Fruit fly (Drosophila melanogaster) whole organism, embryonic: ENCODE data around the gene CG18131.

Source experiments
- Bteb2 ChIP-seq: fragments of 200-800 bp; sonication (Bioruptor generic); optimal IDR thresholded peaks from 2 replicates; lab custom pipeline; 2016; ENCODE audit warnings: missing biosample characterization, missing genetic modification characterization
- CG1024 ChIP-seq: fragments of 200-800 bp; sonication (Bioruptor generic); IDR thresholded peaks from 2 replicates; pipeline ENCODE4 v1.3.6; 2022; ENCODE audit warnings: missing biosample characterization, missing genetic modification characterization
- CG11093 ChIP-seq: fragments of 200-800 bp; sonication (Bioruptor generic); IDR thresholded peaks from 3 replicates; pipeline ENCODE4 v1.3.6; 2022; ENCODE audit warnings: missing biosample characterization, missing genetic modification characterization
- CG11560 ChIP-seq: fragments of 200-800 bp; sonication (Bioruptor generic); IDR thresholded peaks from 3 replicates; pipeline ENCODE4 v1.3.6; 2022; ENCODE audit warnings: missing biosample characterization, missing genetic modification characterization
- CG12155 ChIP-seq: fragments of 200-800 bp; sonication (Bioruptor generic); optimal IDR thresholded peaks from 3 replicates; lab custom pipeline; 2016; ENCODE audit warnings: missing biosample characterization, missing genetic modification characterization
- CG12391 ChIP-seq: fragments of 200-800 bp; sonication (Bioruptor generic); optimal IDR thresholded peaks from 3 replicates; lab custom pipeline; 2018; ENCODE audit warnings: missing biosample characterization, mild to moderate bottlenecking, missing genetic modification characterization, moderate library complexity
- CG13894 ChIP-seq: fragments of 200-800 bp; sonication (Bioruptor generic); optimal IDR thresholded peaks from 3 replicates; lab custom pipeline; 2018; ENCODE audit warnings: missing biosample characterization, mild to moderate bottlenecking, missing genetic modification characterization, moderate library complexity
- CG14050 ChIP-seq: fragments of 200-800 bp; sonication (Bioruptor generic); IDR thresholded peaks from 3 replicates; pipeline ENCODE4 v1.3.6; 2022; ENCODE audit warnings: missing biosample characterization, missing genetic modification characterization
- CG14441 ChIP-seq: fragments of 200-800 bp; sonication (Bioruptor generic); IDR thresholded peaks from 2 replicates; pipeline ENCODE4 v1.3.6; 2022; ENCODE audit warnings: missing biosample characterization, missing genetic modification characterization
- CG1792 ChIP-seq: fragments of 200-800 bp; sonication (Bioruptor generic); optimal IDR thresholded peaks from 2 replicates; lab custom pipeline; 2016; ENCODE audit warnings: missing biosample characterization, missing genetic modification characterization
- CG18011 ChIP-seq: fragments of 200-800 bp; sonication (Bioruptor generic); optimal IDR thresholded peaks from 2 replicates; lab custom pipeline; 2017; ENCODE audit warnings: missing biosample characterization, missing genetic modification characterization, mild to moderate bottlenecking, moderate library complexity, missing genotype
- CG2129 ChIP-seq: fragments of 200-800 bp; sonication (Bioruptor generic); IDR thresholded peaks from 2 replicates; pipeline ENCODE4 v1.3.6; 2022; ENCODE audit warnings: missing biosample characterization, missing genetic modification characterization; ENCODE audit not compliant: partially characterized antibody
- CG2678 ChIP-seq: fragments of 200-800 bp; sonication (Bioruptor generic); optimal IDR thresholded peaks from 3 replicates; lab custom pipeline; 2019; ENCODE audit warnings: missing biosample characterization, mild to moderate bottlenecking, missing genetic modification characterization, moderate library complexity
- CG31365 ChIP-seq: fragments of 200-800 bp; sonication (Bioruptor generic); optimal IDR thresholded peaks from 2 replicates; lab custom pipeline; 2018; ENCODE audit warnings: missing biosample characterization, mild to moderate bottlenecking, missing genetic modification characterization
- CG34224 ChIP-seq: fragments of 200-800 bp; sonication (Bioruptor generic); IDR thresholded peaks from 3 replicates; pipeline ENCODE4 v1.3.6; 2022; ENCODE audit warnings: missing biosample characterization, missing genetic modification characterization; ENCODE audit not compliant: partially characterized antibody
- CG6813 ChIP-seq: fragments of 200-800 bp; sonication (Bioruptor generic); optimal IDR thresholded peaks from 2 replicates; lab custom pipeline; 2017; ENCODE audit warnings: missing biosample characterization, missing genetic modification characterization, mild to moderate bottlenecking, moderate library complexity, missing genetic modification reagents
- CG7786 ChIP-seq: fragments of 200-800 bp; sonication (Bioruptor generic); optimal IDR thresholded peaks from 2 replicates; lab custom pipeline; 2016; ENCODE audit warnings: missing biosample characterization, missing genetic modification characterization
- CG8089 ChIP-seq: fragments of 200-800 bp; sonication (Bioruptor generic); optimal IDR thresholded peaks from 3 replicates; lab custom pipeline; 2016; ENCODE audit warnings: missing biosample characterization, missing genetic modification characterization
- CG8765 ChIP-seq: fragments of 200-800 bp; sonication (Bioruptor generic); IDR thresholded peaks from 2 replicates; pipeline ENCODE4 v1.3.6; 2022; ENCODE audit warnings: missing biosample characterization, missing genetic modification characterization
- CHES-1-like ChIP-seq: fragments of 200-800 bp; sonication (Bioruptor generic); optimal IDR thresholded peaks from 2 replicates; lab custom pipeline; 2016; ENCODE audit warnings: missing biosample characterization, missing genetic modification characterization
- Dref ChIP-seq: fragments of 200-800 bp; sonication (Bioruptor generic); IDR thresholded peaks from 2 replicates; pipeline ENCODE4 v1.3.6; 2022; ENCODE audit warnings: missing biosample characterization, missing genetic modification characterization
- Fer2 ChIP-seq: fragments of 200-800 bp; sonication (Bioruptor generic); optimal IDR thresholded peaks from 2 replicates; lab custom pipeline; 2018; ENCODE audit warnings: missing biosample characterization, mild to moderate bottlenecking, missing genetic modification characterization, moderate library complexity
- Hmx ChIP-seq: fragments of 200-800 bp; sonication (Bioruptor generic); optimal IDR thresholded peaks from 2 replicates; lab custom pipeline; 2016; ENCODE audit warnings: missing biosample characterization, missing genetic modification characterization
- Jarid2 ChIP-seq: fragments of 200-800 bp; sonication (Bioruptor generic); optimal IDR thresholded peaks from 3 replicates; lab custom pipeline; 2017; ENCODE audit warnings: mild to moderate bottlenecking, missing biosample characterization, missing genetic modification reagents, missing genetic modification characterization
- Lhr ChIP-seq: fragments of 200-800 bp; sonication (Bioruptor generic); optimal IDR thresholded peaks from 3 replicates; lab custom pipeline; 2017; ENCODE audit warnings: mild to moderate bottlenecking, missing biosample characterization, missing genetic modification reagents, missing genetic modification characterization
- Lpt ChIP-seq: fragments of >200 bp; optimal IDR thresholded peaks from 2 replicates; lab custom pipeline; 2018; ENCODE audit warnings: missing biosample characterization, missing genetic modification characterization
- MBD-R2 ChIP-seq: fragments of 200-800 bp; sonication (Bioruptor generic); IDR thresholded peaks from 2 replicates; pipeline ENCODE4 v1.3.6; 2022; ENCODE audit warnings: missing biosample characterization, missing genetic modification characterization
- Mes4 ChIP-seq: fragments of 200-800 bp; sonication (Bioruptor generic); optimal IDR thresholded peaks from 2 replicates; lab custom pipeline; 2016; ENCODE audit warnings: missing biosample characterization, missing genetic modification characterization
- NfI ChIP-seq: fragments of 200-800 bp; sonication (Bioruptor generic); optimal IDR thresholded peaks from 3 replicates; lab custom pipeline; 2018; ENCODE audit warnings: missing biosample characterization, mild to moderate bottlenecking, missing genetic modification characterization, moderate library complexity
- Spps ChIP-seq: fragments of 200-800 bp; sonication (Bioruptor generic); optimal IDR thresholded peaks from 2 replicates; lab custom pipeline; 2018; ENCODE audit warnings: missing biosample characterization, mild to moderate bottlenecking, missing genetic modification characterization
- Stat92E ChIP-seq, 3 experiments: fragments of >200 bp in 2 of 3; fragments of 200-800 bp in 1 of 3; sonication (Bioruptor generic) in 1 of 3; optimal IDR thresholded peaks; 2 replicates each; lab custom pipeline; 2017 to 2019; ENCODE audit warnings: missing biosample characterization in 3 of 3, missing genetic modification characterization in 3 of 3, mild to moderate bottlenecking in 1 of 3, moderate library complexity in 1 of 3
- Taf1 ChIP-seq: fragments of 200-800 bp; sonication (Bioruptor generic); IDR thresholded peaks from 2 replicates; pipeline ENCODE4 v1.3.6; 2022; ENCODE audit warnings: missing biosample characterization, missing genetic modification characterization
- Xrp1 ChIP-seq: fragments of 200-800 bp; sonication (Bioruptor generic); IDR thresholded peaks from 2 replicates; pipeline ENCODE4 v1.3.6; 2022; ENCODE audit warnings: missing biosample characterization, missing genetic modification characterization
- az2 ChIP-seq: fragments of 200-800 bp; sonication (Bioruptor generic); optimal IDR thresholded peaks from 3 replicates; lab custom pipeline; 2016; ENCODE audit warnings: missing biosample characterization, missing genetic modification characterization
- bab2 ChIP-seq: fragments of 200-800 bp; sonication (Bioruptor generic); optimal IDR thresholded peaks from 2 replicates; lab custom pipeline; 2016; ENCODE audit warnings: missing biosample characterization, missing genetic modification characterization
- crc ChIP-seq: fragments of 200-800 bp; sonication (Bioruptor generic); optimal IDR thresholded peaks from 2 replicates; lab custom pipeline; 2016; ENCODE audit warnings: missing biosample characterization, missing genetic modification characterization
- danr ChIP-seq: fragments of 200-800 bp; sonication (Bioruptor generic); IDR thresholded peaks from 2 replicates; pipeline ENCODE4 v1.3.6; 2022; ENCODE audit warnings: missing biosample characterization, missing genetic modification characterization
- ems ChIP-seq: fragments of 200-800 bp; sonication (Bioruptor generic); optimal IDR thresholded peaks from 3 replicates; lab custom pipeline; 2016; ENCODE audit warnings: missing biosample characterization, missing genetic modification characterization
- kah ChIP-seq: fragments of 200-800 bp; sonication (Bioruptor generic); optimal IDR thresholded peaks from 2 replicates; lab custom pipeline; 2018; ENCODE audit warnings: missing biosample characterization, mild to moderate bottlenecking, missing genetic modification characterization
- lab ChIP-seq: fragments of 200-800 bp; sonication (Bioruptor generic); optimal IDR thresholded peaks from 3 replicates; lab custom pipeline; 2017; ENCODE audit warnings: missing biosample characterization, missing genetic modification characterization, mild to moderate bottlenecking, moderate library complexity, missing genetic modification reagents
- luna ChIP-seq: fragments of 200-800 bp; sonication (Bioruptor generic); optimal IDR thresholded peaks from 2 replicates; lab custom pipeline; 2016; ENCODE audit warnings: missing biosample characterization, missing genetic modification characterization
- nmo ChIP-seq: fragments of 200-800 bp; sonication (Bioruptor generic); optimal IDR thresholded peaks from 2 replicates; lab custom pipeline; 2018; ENCODE audit warnings: missing biosample characterization, mild to moderate bottlenecking, missing genetic modification characterization, moderate library complexity
- pan ChIP-seq, 4 experiments: fragments of >200 bp in 3 of 4; fragments of 200-800 bp in 1 of 4; sonication (Bioruptor generic) in 1 of 4; optimal IDR thresholded peaks in 3 of 4; IDR thresholded peaks in 1 of 4; 2 replicates each; pipeline versions ENCODE4 v1.3.6 to Lab custom; 2017 to 2022; ENCODE audit warnings: missing biosample characterization in 2 of 4, missing genetic modification characterization in 2 of 4, mixed read lengths in 1 of 4
- pum ChIP-seq: fragments of 200-800 bp; sonication (Bioruptor generic); optimal IDR thresholded peaks from 2 replicates; lab custom pipeline; 2016; ENCODE audit warnings: missing biosample characterization, missing genetic modification characterization
- sc ChIP-seq, 3 experiments: fragments of >200 bp in 2 of 3; fragments of 200-800 bp in 1 of 3; sonication (Bioruptor generic) in 1 of 3; optimal IDR thresholded peaks; 2 replicates in 2 of 3; 3 replicates in 1 of 3; lab custom pipeline; 2017; ENCODE audit warnings: mild to moderate bottlenecking in 1 of 3, missing biosample characterization in 1 of 3, missing genetic modification characterization in 1 of 3, missing genetic modification reagents in 1 of 3
- sisA ChIP-seq: fragments of 200-800 bp; sonication (Bioruptor generic); IDR thresholded peaks from 2 replicates; pipeline ENCODE4 v1.3.6; 2022; ENCODE audit warnings: missing biosample characterization, missing genetic modification characterization
- sna ChIP-seq: fragments of 200-800 bp; sonication (Bioruptor generic); IDR thresholded peaks from 2 replicates; pipeline ENCODE4 v1.3.6; 2022; ENCODE audit warnings: missing biosample characterization, missing genetic modification characterization; ENCODE audit not compliant: partially characterized antibody
- tna ChIP-seq: fragments of 200-800 bp; sonication (Bioruptor generic); IDR thresholded peaks from 2 replicates; pipeline ENCODE4 v1.3.6; 2022; ENCODE audit warnings: missing biosample characterization, missing genetic modification characterization; ENCODE audit not compliant: partially characterized antibody
- tup ChIP-seq: fragments of 200-800 bp; sonication (Bioruptor generic); optimal IDR thresholded peaks from 2 replicates; lab custom pipeline; 2016; ENCODE audit warnings: missing biosample characterization, mild to moderate bottlenecking, missing genetic modification characterization, moderate library complexity
- vvl ChIP-seq: fragments of 200-800 bp; sonication (Bioruptor generic); IDR thresholded peaks from 2 replicates; pipeline ENCODE4 v1.3.6; 2022; ENCODE audit warnings: missing biosample characterization, missing genetic modification characterization

Gene CG18131

DNA sequence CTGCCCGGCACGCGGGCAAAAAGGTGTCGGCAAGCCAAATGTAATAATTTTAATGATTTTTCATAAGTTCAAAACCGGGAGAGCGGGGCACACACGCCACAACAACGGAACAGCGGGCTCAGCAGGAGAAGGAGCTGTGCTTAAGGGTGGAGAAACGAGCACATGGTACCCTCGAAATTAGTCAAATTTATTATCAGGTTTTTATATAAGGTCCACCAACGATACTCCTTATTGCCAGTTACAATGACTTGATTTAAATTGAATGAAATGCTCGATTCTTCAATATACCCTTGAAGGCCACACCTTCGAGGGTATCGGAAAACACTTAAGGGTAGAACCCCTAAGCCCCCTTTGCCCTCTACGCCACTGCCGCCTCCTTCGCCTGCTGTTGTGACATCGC lies 27.0 kb downstream of the CG18131 start (continued):
- TF ChIP-seq sc (optimal IDR thresholded peaks at IDR 0.05; lab: Kevin White, UChicago) (no peak), sc (GFP tag; optimal IDR thresholded peaks at IDR 0.05; lab: Kevin White, UChicago) (peak; percentile 16), Jarid2 (GFP tag; lab: Kevin White, UChicago) (peak; percentile 13), Xrp1 (GFP tag; lab: Robert Waterston, UW) (peak; percentile 92), CG18011 (no peak), crc (no peak), Hmx (no peak), CG34224 (GFP tag; lab: Robert Waterston, UW) (no peak), CG12155 (peak; percentile 17), Lpt (GFP tag; lab: Kevin White, UChicago) (no peak), Dref (GFP tag; lab: Robert Waterston, UW) (no peak), Fer2 (no peak), CG11093 (GFP tag; lab: Robert Waterston, UW) (0 out of 3 replicates have a peak, but pooled peaks have one; percentile 48), CG8765 (GFP tag; lab: Robert Waterston, UW) (peak; percentile 80), CG1792 (GFP tag; lab: Kevin White, UChicago) (no peak), sisA (GFP tag; lab: Robert Waterston, UW) (peak; percentile 47), NfI (no peak), bab2 (peak; percentile 6), pum (GFP tag; lab: Kevin White, UChicago) (peak; percentile 29), Stat92E (GFP tag; optimal IDR thresholded peaks at IDR 0.05; lab: Kevin White, UChicago) (no peak), CG2678 (tag; lab: Kevin White, UChicago) (peak; percentile 47), CG31365 (no peak), sna (GFP tag; lab: Robert Waterston, UW) (no peak), Bteb2 (GFP tag; lab: Kevin White, UChicago) (no peak), tup (GFP tag; lab: Kevin White, UChicago) (no peak), pan (optimal IDR thresholded peaks at IDR 0.05; lab: Kevin White, UChicago) (peak in 1 of 2 experiments; percentile 30), pan (GFP tag; optimal IDR thresholded peaks at IDR 0.05 in 1 of 2, IDR thresholded peaks at IDR 0.05 in 1 of 2) (peak in 1 of 2 experiments; percentile 57), CG12391 (peak; percentile 34), CG7786 (GFP tag; lab: Kevin White, UChicago) (no peak), nmo (GFP tag; lab: Kevin White, UChicago) (peak; percentile 45), az2 (GFP tag; lab: Kevin White, UChicago) (peak; percentile 13), ems (no peak), CG13894 (tag; lab: Kevin White, UChicago) (no peak), tna (no peak), kah (GFP tag; lab: Kevin White, UChicago) (no peak), Lhr (GFP tag; lab: Kevin White, UChicago) (no peak), Spps (tag; lab: Kevin White, UChicago) (no peak), danr (GFP tag; lab: Robert Waterston, UW) (no peak), Mes4 (GFP tag; lab: Kevin White, UChicago) (no peak), CG14441 (GFP tag; lab: Robert Waterston, UW) (0 out of 2 replicates have a peak, but pooled peaks have one; percentile 36), CHES-1-like (GFP tag; lab: Kevin White, UChicago) (no peak), lab (GFP tag; lab: Kevin White, UChicago) (peak; percentile 43), CG8089 (GFP tag; lab: Kevin White, UChicago) (no peak), MBD-R2 (GFP tag; lab: Robert Waterston, UW) (peak; percentile 28; the same call in 1 of the 2 replicates), CG14050 (no peak), CG11560 (tag; lab: Robert Waterston, UW) (no peak), vvl (peak; percentile 80), CG6813 (GFP tag; lab: Kevin White, UChicago) (peak; percentile 10), Taf1 (no peak), CG2129 (GFP tag; lab: Robert Waterston, UW) (no peak), luna (GFP tag; lab: Kevin White, UChicago) (no peak), CG1024 (GFP tag; lab: Robert Waterston, UW) (no peak)
